Worm (Caenorhabditis elegans): ENCODE measurements around the gene dct-11.

DNA sequence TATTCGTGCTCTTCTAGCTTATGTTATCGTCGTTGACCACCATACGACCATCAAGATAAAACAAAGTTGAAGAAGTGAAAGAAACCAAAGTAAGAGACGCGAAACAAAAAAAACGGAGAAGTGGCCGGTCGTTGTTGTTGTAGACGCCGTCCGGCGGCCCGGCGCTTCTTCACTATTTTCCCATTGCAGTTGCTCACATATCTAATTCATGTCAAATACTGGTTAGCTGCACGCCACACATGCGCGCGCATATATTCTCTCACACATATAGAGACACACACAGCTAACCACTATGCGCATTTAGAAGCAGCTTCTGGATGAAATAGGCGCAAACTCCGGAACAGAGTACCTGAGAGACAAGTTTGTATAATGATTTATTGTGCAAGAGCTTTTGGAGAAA, 28.5 kb upstream of the dct-11 start:
- TF ChIP-seq pqm-1 (tag; optimal IDR thresholded peaks at IDR 0.05) (no peak), fkh-4 (tag; optimal IDR thresholded peaks at IDR 0.05; ENCODE audit: borderline replicate concordance) (no peak), ceh-82 (tag; optimal IDR thresholded peaks at IDR 0.05) (peak in 1 of 3 experiments; percentile 26), ama-1 (optimal IDR thresholded peaks at IDR 0.05) (no peak), nhr-237 (tag; optimal IDR thresholded peaks at IDR 0.05) (no peak), skn-1 (tag; optimal IDR thresholded peaks at IDR 0.05) (no peak), zag-1 (tag; optimal IDR thresholded peaks at IDR 0.05) (no peak), tbx-2 (tag; optimal IDR thresholded peaks at IDR 0.05) (no peak), lin-39 (tag; optimal IDR thresholded peaks at IDR 0.05) (no peak)

All from whole organism, L1 larva.